Fruit fly (Drosophila melanogaster): ENCODE measurements around the gene CG3982.

CG3982 gene

dm6 chr3L:9377198-9378035, 39.8 kb downstream of the CG3982 start, which contains the start of gene Hsp26 (continued):
- TF ChIP-seq E2f2 (GFP tag; IDR thresholded peaks at IDR 0.05): peak; percentile 68; the same call in 1 of the 2 replicates
- peak; percentile 54 for TF ChIP-seq CG5180 (GFP tag; optimal IDR thresholded peaks at IDR 0.05)
- no peak for TF ChIP-seq ftz-f1 (GFP tag; optimal IDR thresholded peaks at IDR 0.05)
- TF ChIP-seq CG3281 (GFP tag; optimal IDR thresholded peaks at IDR 0.05): peak; percentile 84
- peak; percentile 86 for TF ChIP-seq CG7839 (tag; optimal IDR thresholded peaks at IDR 0.05)
- no peak for TF ChIP-seq ash1 (GFP tag; optimal IDR thresholded peaks at IDR 0.05)
- peak; percentile 67 for TF ChIP-seq YL-1 (GFP tag; optimal IDR thresholded peaks at IDR 0.05)
- peak; percentile 77 for TF ChIP-seq D19A (tag; optimal IDR thresholded peaks at IDR 0.05)
- TF ChIP-seq Dfd (GFP tag; optimal IDR thresholded peaks at IDR 0.05): no peak
- peak; percentile 46; the same call in 1 of the 2 replicates for TF ChIP-seq ro (GFP tag; IDR thresholded peaks at IDR 0.05)
- TF ChIP-seq Med (GFP tag): peak; percentile 98
- peak; percentile 79 for TF ChIP-seq CG12219 (GFP tag; optimal IDR thresholded peaks at IDR 0.05)
- peak; percentile 74 for TF ChIP-seq CG18476 (GFP tag; optimal IDR thresholded peaks at IDR 0.05)
- TF ChIP-seq CG7928 (GFP tag; optimal IDR thresholded peaks at IDR 0.05): peak; percentile 16
- peak; percentile 63 for TF ChIP-seq kah (GFP tag; optimal IDR thresholded peaks at IDR 0.05)
- peak; percentile 87 for TF ChIP-seq Hsf (GFP tag; optimal IDR thresholded peaks at IDR 0.05)
- TF ChIP-seq HmgZ (tag; optimal IDR thresholded peaks at IDR 0.05): peak; percentile 72
- TF ChIP-seq gem (tag; optimal IDR thresholded peaks at IDR 0.05): peak; percentile 92
- peak; percentile 84 for TF ChIP-seq crc (GFP tag; optimal IDR thresholded peaks at IDR 0.05)
- TF ChIP-seq aop (GFP tag; IDR thresholded peaks at IDR 0.05): no peak
- peak; percentile 68 for TF ChIP-seq CG31224 (GFP tag; IDR thresholded peaks at IDR 0.05)
- peak; percentile 87 for TF ChIP-seq CG8924 (tag; optimal IDR thresholded peaks at IDR 0.05)
- peak; percentile 90 for TF ChIP-seq Sox102F (GFP tag; optimal IDR thresholded peaks at IDR 0.05)
- no peak for TF ChIP-seq Lhr (GFP tag; optimal IDR thresholded peaks at IDR 0.05)
- no peak for TF ChIP-seq Hr39 (optimal IDR thresholded peaks at IDR 0.05)
- TF ChIP-seq CG7745 (tag; optimal IDR thresholded peaks at IDR 0.05): peak; percentile 28
- TF ChIP-seq Neu2 (GFP tag; optimal IDR thresholded peaks at IDR 0.05; ENCODE audit: borderline replicate concordance): no peak
- TF ChIP-seq Doc2 (GFP tag; IDR thresholded peaks at IDR 0.05): no peak
- TF ChIP-seq NFAT (GFP tag; IDR thresholded peaks at IDR 0.05): peak; percentile 49; the same call in 1 of the 2 replicates
- peak; percentile 19 for TF ChIP-seq CG13894 (tag; optimal IDR thresholded peaks at IDR 0.05)
- peak; percentile 73 for TF ChIP-seq CG6854 (GFP tag; optimal IDR thresholded peaks at IDR 0.05)
- no peak for TF ChIP-seq Doc3 (GFP tag; IDR thresholded peaks at IDR 0.05; ENCODE audit: partially characterized antibody)
- peak; percentile 81 for TF ChIP-seq kay (GFP tag; optimal IDR thresholded peaks at IDR 0.05)
- TF ChIP-seq HLH54F (GFP tag; optimal IDR thresholded peaks at IDR 0.05): peak; percentile 82
- peak; percentile 63; the same call in 2 of the 3 replicates for TF ChIP-seq CG2889 (GFP tag; IDR thresholded peaks at IDR 0.05)
- peak; percentile 78 for TF ChIP-seq CG3407 (GFP tag; optimal IDR thresholded peaks at IDR 0.05)
- TF ChIP-seq shn (GFP tag; optimal IDR thresholded peaks at IDR 0.05): peak; percentile 49
- peak; percentile 91 for TF ChIP-seq unpg (GFP tag; optimal IDR thresholded peaks at IDR 0.05)
- TF ChIP-seq grau (tag; optimal IDR thresholded peaks at IDR 0.05): peak; percentile 84
- TF ChIP-seq Rfx (GFP tag; IDR thresholded peaks at IDR 0.05): peak; percentile 83
- TF ChIP-seq CG9437 (GFP tag; optimal IDR thresholded peaks at IDR 0.05): peak; percentile 74
- TF ChIP-seq CG30020 (tag; optimal IDR thresholded peaks at IDR 0.05): peak; percentile 46
- TF ChIP-seq CG11398 (GFP tag; optimal IDR thresholded peaks at IDR 0.05): peak; percentile 78
- TF ChIP-seq bigmax (GFP tag; optimal IDR thresholded peaks at IDR 0.05): peak; percentile 62
- TF ChIP-seq otp (GFP tag; IDR thresholded peaks at IDR 0.05): peak; percentile 75; the same call in 2 of the 3 replicates
- TF ChIP-seq ATbp (GFP tag; optimal IDR thresholded peaks at IDR 0.05): peak; percentile 87
- peak; percentile 73 for TF ChIP-seq CG2875 (GFP tag; optimal IDR thresholded peaks at IDR 0.05)
- TF ChIP-seq salm (tag; optimal IDR thresholded peaks at IDR 0.05): peak; percentile 85
- TF ChIP-seq Xbp1 (GFP tag; optimal IDR thresholded peaks at IDR 0.05): peak; percentile 89

Measured in whole organism, embryonic.